Worm (Caenorhabditis elegans): Measurements from ENCODE around the gene C33C12.4.

- TF ChIP-seq hlh-13 (GFP tag; optimal IDR thresholded peaks at IDR 0.05), result no peak
- no peak for TF ChIP-seq tbx-2 (tag; optimal IDR thresholded peaks at IDR 0.05)
- TF ChIP-seq hlh-30 (tag; optimal IDR thresholded peaks at IDR 0.05; ENCODE audit: insufficient read depth), result no peak
- TF ChIP-seq nfya-1 (tag; optimal IDR thresholded peaks at IDR 0.05), result no peak
- no peak for TF ChIP-seq npax-4 (tag; optimal IDR thresholded peaks at IDR 0.05)
- TF ChIP-seq ceh-2 (tag; optimal IDR thresholded peaks at IDR 0.05), result no peak
Observed at ce11 chrII:2189357-2189756, 23.1 kb upstream of the C33C12.4 start, which contains the start of gene mtq-2.

Data from whole organism, late embryonic.